Worm (Caenorhabditis elegans): ENCODE results near the gene srd-55.

DNA sequence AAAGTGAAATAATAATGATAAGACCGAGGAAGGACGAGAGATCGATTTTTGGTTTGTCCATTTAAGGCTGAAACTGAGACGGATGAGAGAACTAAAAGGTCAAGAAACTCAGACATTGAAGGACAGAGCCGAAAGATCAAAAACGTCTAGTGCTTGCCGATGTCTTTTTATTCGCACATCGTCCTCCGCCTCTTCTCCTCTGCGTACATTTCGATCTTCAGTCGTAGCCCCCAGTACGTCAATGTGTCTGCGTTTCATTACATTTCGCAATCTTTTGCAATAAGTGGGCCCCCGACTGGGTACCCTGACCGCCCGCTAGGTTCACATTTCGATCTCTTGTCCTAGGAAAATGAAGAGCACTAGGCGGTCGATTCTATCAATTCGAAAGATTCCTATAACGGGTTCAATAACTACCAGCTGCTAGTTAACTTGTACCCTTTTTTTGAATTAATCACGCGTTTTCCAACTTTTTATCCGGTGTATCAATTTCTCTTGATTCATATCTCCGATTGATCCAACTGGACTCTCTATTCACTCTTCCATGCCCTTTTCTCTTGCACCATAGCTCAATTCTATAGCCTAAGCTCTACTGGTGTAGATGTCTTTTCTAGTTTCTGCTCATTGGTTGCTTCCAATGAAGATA is 16.1 kb upstream of the srd-55 start:
- TF ChIP-seq grh-1 (GFP tag; IDR thresholded peaks at IDR 0.05), result no peak
- no peak for TF ChIP-seq ceh-63 (GFP tag; optimal IDR thresholded peaks at IDR 0.05)
- peak; percentile 32; the same call in 1 of the 2 replicates for TF ChIP-seq nhr-19 (GFP tag; conservative IDR thresholded peaks at IDR 0.05)
